Worm (Caenorhabditis elegans): ENCODE measurements around the gene pbo-5.

DNA sequence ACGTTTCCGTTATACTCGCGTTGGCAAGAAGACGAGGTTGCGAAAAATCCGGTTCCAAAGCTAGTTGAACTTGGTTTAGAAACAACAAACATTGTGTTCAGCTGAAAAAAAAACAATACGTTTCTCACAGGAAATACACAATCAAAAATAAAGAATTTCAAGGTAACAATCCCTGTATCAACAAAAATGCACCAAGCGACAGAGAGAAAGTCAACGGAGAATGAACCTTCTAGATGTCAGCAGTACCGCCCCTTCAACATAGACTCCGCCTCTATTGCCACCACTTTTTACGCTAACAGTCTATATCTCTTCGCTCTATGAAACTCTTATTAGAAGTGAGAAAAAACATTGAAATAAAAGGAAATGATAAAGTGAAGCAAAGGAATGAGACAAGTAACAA, 47.0 kb upstream of the pbo-5 start, which contains the start of gene F31D4.8:
- no peak for TF ChIP-seq ama-1 (optimal IDR thresholded peaks at IDR 0.05)
- TF ChIP-seq ceh-82 (tag; optimal IDR thresholded peaks at IDR 0.05), result no peak
- TF ChIP-seq nhr-77 (tag; optimal IDR thresholded peaks at IDR 0.05), result no peak
- TF ChIP-seq fkh-8 (tag; optimal IDR thresholded peaks at IDR 0.05), result no peak
- TF ChIP-seq C34B4.2 (tag; optimal IDR thresholded peaks at IDR 0.05), result no peak
- TF ChIP-seq hlh-17 (GFP tag; optimal IDR thresholded peaks at IDR 0.05; ENCODE audit: borderline replicate concordance), result no peak
